Fruit fly (Drosophila melanogaster) whole organism, embryonic: Measurements from ENCODE around the gene CG17549.

Experiments
- Atf-2 ChIP-seq: fragments of 200-800 bp; sonication (Bioruptor generic); optimal IDR thresholded peaks from 2 replicates; lab custom pipeline; 2016; ENCODE audit warnings: missing biosample characterization, missing genetic modification characterization
- BEAF-32 ChIP-seq: fragments of 200-800 bp; sonication (Bioruptor generic); optimal IDR thresholded peaks from 3 replicates; lab custom pipeline; 2017; ENCODE audit warnings: missing biosample characterization, missing genetic modification characterization, mild to moderate bottlenecking, moderate library complexity, missing genetic modification reagents
- Blimp-1 ChIP-seq: fragments of 200-800 bp; sonication (Bioruptor generic); optimal IDR thresholded peaks from 3 replicates; lab custom pipeline; 2018; ENCODE audit warnings: missing biosample characterization, missing genetic modification characterization, mild to moderate bottlenecking, moderate library complexity, missing genetic modification reagents
- CG1024 ChIP-seq: fragments of 200-800 bp; sonication (Bioruptor generic); IDR thresholded peaks from 2 replicates; pipeline ENCODE4 v1.3.6; 2022; ENCODE audit warnings: missing biosample characterization, missing genetic modification characterization
- CG10321 ChIP-seq: fragments of 200-800 bp; sonication (Bioruptor generic); IDR thresholded peaks from 2 replicates; pipeline ENCODE4 v1.3.6; 2022; ENCODE audit warnings: missing biosample characterization, missing genetic modification characterization
- CG10366 ChIP-seq: fragments of 200-800 bp; sonication (Bioruptor generic); IDR thresholded peaks from 2 replicates; pipeline ENCODE4 v1.3.6; 2022; ENCODE audit warnings: missing biosample characterization, missing genetic modification characterization
- CG11456 ChIP-seq: fragments of 200-800 bp; sonication (Bioruptor generic); IDR thresholded peaks from 3 replicates; pipeline ENCODE4 v1.3.6; 2022; ENCODE audit warnings: missing biosample characterization, missing genetic modification characterization
- CG14710 ChIP-seq: fragments of 200-800 bp; sonication (Bioruptor generic); optimal IDR thresholded peaks from 3 replicates; lab custom pipeline; 2019; ENCODE audit warnings: missing biosample characterization, mild to moderate bottlenecking, missing genetic modification characterization, moderate library complexity
- CG1529 ChIP-seq: fragments of 200-800 bp; sonication (Bioruptor generic); optimal IDR thresholded peaks from 3 replicates; lab custom pipeline; 2018; ENCODE audit warnings: missing biosample characterization, missing genetic modification characterization
- CG17359 ChIP-seq: fragments of 200-800 bp; sonication (Bioruptor generic); optimal IDR thresholded peaks from 3 replicates; lab custom pipeline; 2018; ENCODE audit warnings: missing biosample characterization, mild to moderate bottlenecking, missing genetic modification characterization, moderate library complexity
- CG17912 ChIP-seq: fragments of 200-800 bp; sonication (Bioruptor generic); optimal IDR thresholded peaks from 2 replicates; lab custom pipeline; 2018; ENCODE audit warnings: missing biosample characterization, mild to moderate bottlenecking, missing genetic modification characterization
- CG2129 ChIP-seq: fragments of 200-800 bp; sonication (Bioruptor generic); IDR thresholded peaks from 2 replicates; pipeline ENCODE4 v1.3.6; 2022; ENCODE audit warnings: missing biosample characterization, missing genetic modification characterization; ENCODE audit not compliant: partially characterized antibody
- CG2202 ChIP-seq: fragments of 200-800 bp; sonication (Bioruptor generic); optimal IDR thresholded peaks from 2 replicates; lab custom pipeline; 2018; ENCODE audit warnings: missing biosample characterization, mild to moderate bottlenecking, missing genetic modification characterization
- CG2678 ChIP-seq: fragments of 200-800 bp; sonication (Bioruptor generic); optimal IDR thresholded peaks from 3 replicates; lab custom pipeline; 2019; ENCODE audit warnings: missing biosample characterization, mild to moderate bottlenecking, missing genetic modification characterization, moderate library complexity
- CG31365 ChIP-seq: fragments of 200-800 bp; sonication (Bioruptor generic); optimal IDR thresholded peaks from 2 replicates; lab custom pipeline; 2018; ENCODE audit warnings: missing biosample characterization, mild to moderate bottlenecking, missing genetic modification characterization
- CG4617 ChIP-seq: fragments of 200-800 bp; sonication (Bioruptor generic); optimal IDR thresholded peaks from 3 replicates; lab custom pipeline; 2016; ENCODE audit warnings: missing biosample characterization, missing genetic modification characterization, borderline replicate concordance
- CG7271 ChIP-seq: fragments of 200-800 bp; sonication (Bioruptor generic); optimal IDR thresholded peaks from 2 replicates; lab custom pipeline; 2018; ENCODE audit warnings: missing biosample characterization, mild to moderate bottlenecking, missing genetic modification characterization, moderate library complexity
- CG7556 ChIP-seq: fragments of 200-800 bp; sonication (Bioruptor generic); optimal IDR thresholded peaks from 2 replicates; lab custom pipeline; 2017; ENCODE audit warnings: missing biosample characterization, mild to moderate bottlenecking, missing genetic modification characterization
- CG8478 ChIP-seq: fragments of >200 bp; optimal IDR thresholded peaks from 2 replicates; lab custom pipeline; 2018
- CoRest ChIP-seq: fragments of 200-800 bp; sonication (Bioruptor generic); optimal IDR thresholded peaks from 3 replicates; lab custom pipeline; 2018; ENCODE audit warnings: missing biosample characterization, mild to moderate bottlenecking, missing genetic modification characterization, moderate library complexity
- Drgx ChIP-seq: fragments of 200-800 bp; sonication (Bioruptor generic); IDR thresholded peaks from 2 replicates; pipeline ENCODE4 v1.3.6; 2022; ENCODE audit warnings: missing biosample characterization, missing genetic modification characterization
- Lim3 ChIP-seq: fragments of 200-800 bp; sonication (Bioruptor generic); IDR thresholded peaks from 2 replicates; pipeline ENCODE4 v1.3.6; 2022; ENCODE audit warnings: missing biosample characterization, missing genetic modification characterization
- MTF-1 ChIP-seq: fragments of 200-800 bp; sonication (Bioruptor generic); optimal IDR thresholded peaks from 2 replicates; lab custom pipeline; 2018; ENCODE audit warnings: missing biosample characterization, mild to moderate bottlenecking, missing genetic modification characterization, borderline replicate concordance
- Med ChIP-seq: fragments of 200-800 bp; sonication (Bioruptor generic); peaks from one replicate; lab custom pipeline; 2016; ENCODE audit warnings: missing biosample characterization, missing genetic modification characterization, mild to moderate bottlenecking, inconsistent platforms, moderate library complexity
- Meics ChIP-seq: fragments of 200-800 bp; sonication (Bioruptor generic); optimal IDR thresholded peaks from 2 replicates; lab custom pipeline; 2017; ENCODE audit warnings: missing biosample characterization, mild to moderate bottlenecking, missing genetic modification characterization
- Poxn ChIP-seq: fragments of 200-800 bp; sonication (Bioruptor generic); IDR thresholded peaks from 2 replicates; pipeline ENCODE4 v1.3.6; 2022; ENCODE audit warnings: missing biosample characterization, missing genetic modification characterization
- Ravus ChIP-seq: fragments of 200-800 bp; sonication (Bioruptor generic); IDR thresholded peaks from 2 replicates; pipeline ENCODE4 v1.3.6; 2022; ENCODE audit warnings: missing biosample characterization, missing genetic modification characterization
- Scr ChIP-seq: fragments of 200-800 bp; sonication (Bioruptor generic); IDR thresholded peaks from 2 replicates; pipeline ENCODE4 v1.3.6; 2022; ENCODE audit warnings: missing biosample characterization, missing genetic modification characterization; ENCODE audit not compliant: partially characterized antibody
- Sox100B ChIP-seq: fragments of 200-800 bp; sonication (Bioruptor generic); optimal IDR thresholded peaks from 3 replicates; lab custom pipeline; 2018; ENCODE audit warnings: missing biosample characterization, mild to moderate bottlenecking, missing genetic modification characterization
- Usf ChIP-seq: fragments of 200-800 bp; sonication (Bioruptor generic); optimal IDR thresholded peaks from 2 replicates; lab custom pipeline; 2017; ENCODE audit warnings: missing genotype, missing biosample characterization, missing genetic modification characterization
- Vsx1 ChIP-seq: fragments of 200-800 bp; sonication (Bioruptor generic); optimal IDR thresholded peaks from 2 replicates; lab custom pipeline; 2017; ENCODE audit warnings: missing biosample characterization, mild to moderate bottlenecking, missing genetic modification characterization, missing genetic modification reagents
- YL-1 ChIP-seq: fragments of 200-800 bp; sonication (Bioruptor generic); optimal IDR thresholded peaks from 3 replicates; lab custom pipeline; 2017; ENCODE audit warnings: missing biosample characterization, mild to moderate bottlenecking, missing genetic modification characterization
- ab ChIP-seq: fragments of 200-800 bp; sonication (Bioruptor generic); optimal IDR thresholded peaks from 2 replicates; lab custom pipeline; 2016; ENCODE audit warnings: missing biosample characterization, missing genetic modification characterization
- amos ChIP-seq: fragments of 200-800 bp; sonication (Bioruptor generic); IDR thresholded peaks from 2 replicates; pipeline ENCODE4 v1.3.6; 2022; ENCODE audit warnings: missing biosample characterization, missing genetic modification characterization; ENCODE audit not compliant: partially characterized antibody
- ap ChIP-seq: fragments of 200-800 bp; sonication (Bioruptor generic); IDR thresholded peaks from 2 replicates; pipeline ENCODE4 v1.3.6; 2022; ENCODE audit warnings: missing biosample characterization, missing genetic modification characterization
- dati ChIP-seq: fragments of 200-800 bp; sonication (Bioruptor generic); IDR thresholded peaks from 2 replicates; pipeline ENCODE4 v1.3.6; 2022; ENCODE audit warnings: missing biosample characterization, missing genetic modification characterization
- ftz-f1 ChIP-seq: fragments of 200-800 bp; sonication (Bioruptor generic); optimal IDR thresholded peaks from 2 replicates; lab custom pipeline; 2016; ENCODE audit warnings: missing biosample characterization, missing genetic modification characterization
- gcm ChIP-seq: fragments of 200-800 bp; sonication (Bioruptor generic); optimal IDR thresholded peaks from 2 replicates; lab custom pipeline; 2019; ENCODE audit warnings: missing biosample characterization, mild to moderate bottlenecking, missing genetic modification characterization, moderate library complexity
- h ChIP-seq: fragments of >200 bp; optimal IDR thresholded peaks from 2 replicates; lab custom pipeline; 2017
- hbn ChIP-seq: fragments of 200-800 bp; sonication (Bioruptor generic); IDR thresholded peaks from 2 replicates; pipeline ENCODE4 v1.3.6; 2022; ENCODE audit warnings: missing biosample characterization, missing genetic modification characterization; ENCODE audit not compliant: partially characterized antibody
- inv ChIP-seq: fragments of 200-800 bp; sonication (Bioruptor generic); IDR thresholded peaks from 2 replicates; pipeline ENCODE4 v1.3.6; 2022; ENCODE audit warnings: missing biosample characterization, missing genetic modification characterization; ENCODE audit not compliant: partially characterized antibody
- pan ChIP-seq, 4 experiments: fragments of >200 bp in 3 of 4; fragments of 200-800 bp in 1 of 4; sonication (Bioruptor generic) in 1 of 4; optimal IDR thresholded peaks in 3 of 4; IDR thresholded peaks in 1 of 4; 2 replicates each; pipeline versions ENCODE4 v1.3.6 to Lab custom; 2017 to 2022; ENCODE audit warnings: missing biosample characterization in 2 of 4, missing genetic modification characterization in 2 of 4, mixed read lengths in 1 of 4
- pfk ChIP-seq: fragments of 200-800 bp; sonication (Bioruptor generic); optimal IDR thresholded peaks from 2 replicates; lab custom pipeline; 2018; ENCODE audit warnings: missing biosample characterization, mild to moderate bottlenecking, missing genetic modification characterization, moderate library complexity
- pnt ChIP-seq: fragments of 200-800 bp; sonication (Bioruptor generic); optimal IDR thresholded peaks from 3 replicates; lab custom pipeline; 2016; ENCODE audit warnings: missing biosample characterization, missing genetic modification characterization
- sc ChIP-seq, 3 experiments: fragments of >200 bp in 2 of 3; fragments of 200-800 bp in 1 of 3; sonication (Bioruptor generic) in 1 of 3; optimal IDR thresholded peaks; 2 replicates in 2 of 3; 3 replicates in 1 of 3; lab custom pipeline; 2017; ENCODE audit warnings: mild to moderate bottlenecking in 1 of 3, missing biosample characterization in 1 of 3, missing genetic modification characterization in 1 of 3, missing genetic modification reagents in 1 of 3
- seq ChIP-seq: fragments of 200-800 bp; sonication (Bioruptor generic); IDR thresholded peaks from 2 replicates; pipeline ENCODE4 v1.3.6; 2022; ENCODE audit warnings: missing biosample characterization, missing genetic modification characterization
- twi ChIP-seq: fragments of 200-800 bp; optimal IDR thresholded peaks from 2 replicates; lab custom pipeline; 2019; ENCODE audit warnings: missing biosample characterization, mild to moderate bottlenecking, missing genetic modification characterization, moderate library complexity

Gene CG17549

dm6 chr2L:19377129-19378083 is 12.5 kb downstream of the CG17549 start (continued):
- TF ChIP-seq CG31365 (tag; lab: Kevin White, UChicago) = no peak
- TF ChIP-seq Lim3 (GFP tag; lab: Robert Waterston, UW) = no peak
- no peak for TF ChIP-seq pan (optimal IDR thresholded peaks at IDR 0.05; lab: Kevin White, UChicago)
- TF ChIP-seq pan (GFP tag; optimal IDR thresholded peaks at IDR 0.05 in 1 of 2, IDR thresholded peaks at IDR 0.05 in 1 of 2) = peak in 1 of 2 experiments; percentile 44
- peak; percentile 41 for TF ChIP-seq gcm
- TF ChIP-seq Sox100B (GFP tag; lab: Kevin White, UChicago) = peak; percentile 46
- TF ChIP-seq sc (optimal IDR thresholded peaks at IDR 0.05; lab: Kevin White, UChicago) = no peak
- no peak for TF ChIP-seq sc (GFP tag; optimal IDR thresholded peaks at IDR 0.05; lab: Kevin White, UChicago)
- TF ChIP-seq pfk (GFP tag; lab: Kevin White, UChicago) = no peak
- peak; percentile 50 for TF ChIP-seq CG2202 (tag; lab: Kevin White, UChicago)
- TF ChIP-seq dati (GFP tag; lab: Robert Waterston, UW) = no peak
- TF ChIP-seq Med (GFP tag; lab: Kevin White, UChicago) = peak; percentile 78
- peak; percentile 64 for TF ChIP-seq CG17359 (tag; lab: Kevin White, UChicago)
- TF ChIP-seq CG10366 = 0 out of 2 replicates have a peak, but pooled peaks have one; percentile 31
- TF ChIP-seq ab (GFP tag; lab: Kevin White, UChicago) = no peak
- no peak for TF ChIP-seq ap (GFP tag; lab: Robert Waterston, UW)
- TF ChIP-seq CoRest (tag; lab: Kevin White, UChicago) = peak; percentile 47
- TF ChIP-seq amos (GFP tag; lab: Robert Waterston, UW) = no peak
- no peak for TF ChIP-seq Atf-2 (GFP tag; lab: Kevin White, UChicago)
- TF ChIP-seq inv = no peak
- no peak for TF ChIP-seq CG11456 (GFP tag; lab: Robert Waterston, UW)
- TF ChIP-seq CG1024 (GFP tag; lab: Robert Waterston, UW) = no peak
- TF ChIP-seq CG7271 (tag; lab: Kevin White, UChicago) = no peak
- no peak for TF ChIP-seq CG17912 (GFP tag; lab: Kevin White, UChicago)
- no peak for TF ChIP-seq MTF-1
- no peak for TF ChIP-seq CG4617 (GFP tag; lab: Kevin White, UChicago)
- no peak for TF ChIP-seq CG8478 (lab: Kevin White, UChicago)
- peak; percentile 69 for TF ChIP-seq CG2678 (tag; lab: Kevin White, UChicago)
- TF ChIP-seq Scr (GFP tag; lab: Robert Waterston, UW) = no peak
- TF ChIP-seq CG7556 (GFP tag; lab: Kevin White, UChicago) = peak; percentile 70
- no peak for TF ChIP-seq Ravus
- TF ChIP-seq twi (tag; lab: Kevin White, UChicago) = peak; percentile 27
- no peak for TF ChIP-seq CG2129 (GFP tag; lab: Robert Waterston, UW)
- no peak for TF ChIP-seq Poxn (GFP tag; lab: Robert Waterston, UW)
- no peak for TF ChIP-seq pnt (GFP tag; lab: Kevin White, UChicago)
- peak; percentile 21 for TF ChIP-seq Meics
- TF ChIP-seq CG10321 (GFP tag; lab: Robert Waterston, UW) = no peak
- TF ChIP-seq CG14710 (tag; lab: Kevin White, UChicago) = peak; percentile 65
- TF ChIP-seq h (lab: Kevin White, UChicago) = no peak
- no peak for TF ChIP-seq Vsx1 (GFP tag; lab: Kevin White, UChicago)
- TF ChIP-seq seq (GFP tag; lab: Robert Waterston, UW) = 0 out of 2 replicates have a peak, but pooled peaks have one; percentile 24
- TF ChIP-seq CG1529 (GFP tag; lab: Kevin White, UChicago) = peak; percentile 13
- TF ChIP-seq Usf = no peak
- TF ChIP-seq Drgx (GFP tag; lab: Robert Waterston, UW) = no peak
- no peak for TF ChIP-seq BEAF-32 (GFP tag; lab: Kevin White, UChicago)
- no peak for TF ChIP-seq hbn (GFP tag; lab: Robert Waterston, UW)
- peak; percentile 57 for TF ChIP-seq Blimp-1 (GFP tag; lab: Kevin White, UChicago)
- TF ChIP-seq ftz-f1 (GFP tag; lab: Kevin White, UChicago) = no peak
- TF ChIP-seq YL-1 (GFP tag; lab: Kevin White, UChicago) = no peak
